Worm (Caenorhabditis elegans) whole organism, L3 larva: Measurements from ENCODE around the gene R07B1.6.

Source experiments
- jun-1 ChIP-seq: fragments of 150-350 bp; optimal IDR thresholded peaks from 2 replicates; lab custom pipeline; 2014; ENCODE audit warnings: missing biosample characterization, missing genetic modification reagents, missing genetic modification characterization
- pha-4 ChIP-seq: fragments of 150-350 bp; optimal IDR thresholded peaks from 2 replicates; lab custom pipeline; 2014; ENCODE audit warnings: missing biosample characterization, missing genetic modification reagents, missing genetic modification characterization
- snpc-4 ChIP-seq: fragments of 150-350 bp; optimal IDR thresholded peaks from 2 replicates; lab custom pipeline; 2014; ENCODE audit warnings: missing biosample characterization, missing genetic modification characterization
- ztf-4 ChIP-seq: fragments of 150-350 bp; optimal IDR thresholded peaks from 2 replicates; lab custom pipeline; 2014; ENCODE audit warnings: missing biosample characterization, missing genetic modification characterization

- TF ChIP-seq jun-1 (no peak), pha-4 (tag; lab: Kevin White, UChicago) (no peak), ztf-4 (tag; lab: Kevin White, UChicago) (no peak), snpc-4 (tag; lab: Kevin White, UChicago) (no peak)
These were observed 44.3 kb upstream of the R07B1.6 start, which contains the start of gene dpy-22 for ce11 chrX:9822173-9822572.
